Fruit fly (Drosophila melanogaster) whole organism, wandering third instar larva: ENCODE measurements around the gene pav.

ENCODE experiments used
- CG9705 ChIP-seq: fragments of 200-800 bp; sonication (Bioruptor generic); optimal IDR thresholded peaks from 2 replicates; lab custom pipeline; 2018; ENCODE audit warnings: missing biosample characterization, mild to moderate bottlenecking, missing genetic modification characterization
- Dfd ChIP-seq: fragments of >200 bp; optimal IDR thresholded peaks from 2 replicates; lab custom pipeline; 2017; ENCODE audit warnings: missing biosample characterization, missing genetic modification characterization
- Mio ChIP-seq: sonication (Bioruptor generic); optimal IDR thresholded peaks from 2 replicates; lab custom pipeline; 2016; ENCODE audit warnings: missing biosample characterization, missing genetic modification characterization
- tai ChIP-seq: sonication (Bioruptor generic); optimal IDR thresholded peaks from 2 replicates; lab custom pipeline; 2016; ENCODE audit warnings: missing biosample characterization, missing genetic modification characterization

- no peak for TF ChIP-seq Dfd (GFP tag; lab: Kevin White, UChicago)
- TF ChIP-seq Mio, result no peak
- no peak for TF ChIP-seq CG9705
- TF ChIP-seq tai, result no peak
Observed at dm6 chr3L:4264963-4265362, 22.4 kb downstream of the pav start.
